Worm (Caenorhabditis elegans) whole organism, L1 larva: ENCODE results near the gene F59E12.1.
A peak's percentile ranks its signal among the peaks of the same experiment; 100 is the strongest.

ENCODE experiments used
- C16A3.4 ChIP-seq: fragments of 150-350 bp; optimal IDR thresholded peaks from 2 replicates; lab custom pipeline; 2014; ENCODE audit warnings: missing biosample characterization, missing genetic modification characterization
- F16B12.6 ChIP-seq: fragments of 150-350 bp; optimal IDR thresholded peaks from 2 replicates; lab custom pipeline; 2014; ENCODE audit warnings: missing biosample characterization, missing genetic modification characterization
- aha-1 ChIP-seq: fragments of 150-350 bp; optimal IDR thresholded peaks from 2 replicates; lab custom pipeline; 2014; ENCODE audit warnings: missing biosample characterization, missing genetic modification characterization
- alr-1 ChIP-seq: fragments of 200-800 bp; sonication (Bioruptor generic); optimal IDR thresholded peaks from 2 replicates; lab custom pipeline; 2018; ENCODE audit warnings: borderline replicate concordance, mild to moderate bottlenecking, missing genetic modification characterization, missing compliant biosample characterization
- ama-1 ChIP-seq: fragments of 150-350 bp; optimal IDR thresholded peaks from 2 replicates; lab custom pipeline; 2014
- ceh-63 ChIP-seq: fragments of 200-800 bp; sonication (Bioruptor generic); optimal IDR thresholded peaks from 2 replicates; lab custom pipeline; 2018; ENCODE audit warnings: mild to moderate bottlenecking, missing genetic modification characterization, missing compliant biosample characterization
- ceh-8 ChIP-seq: fragments of 200-800 bp; sonication (Bioruptor generic); optimal IDR thresholded peaks from 2 replicates; lab custom pipeline; 2018; ENCODE audit warnings: mild to moderate bottlenecking, missing genetic modification characterization, moderate library complexity, missing compliant biosample characterization
- ceh-90 ChIP-seq: sonication (generic microtip); optimal IDR thresholded peaks from 2 replicates; lab custom pipeline; 2016; ENCODE audit warnings: missing genetic modification characterization, missing compliant biosample characterization
- ces-1 ChIP-seq: fragments of 150-350 bp; optimal IDR thresholded peaks from 2 replicates; lab custom pipeline; 2014; ENCODE audit warnings: missing biosample characterization, missing genetic modification reagents, missing genetic modification characterization
- dpl-1 ChIP-seq, 3 experiments: fragments of 150-350 bp in 2 of 3; sonication (generic microtip) in 1 of 3; optimal IDR thresholded peaks; 2 replicates each; lab custom pipeline; 2014 to 2017; ENCODE audit warnings: missing biosample characterization in 3 of 3, missing genetic modification characterization in 3 of 3, missing genetic modification reagents in 3 of 3
- efl-1 ChIP-seq, 4 experiments: fragments of 150-350 bp; optimal IDR thresholded peaks in 3 of 4; peaks in 1 of 4; 1 replicate in 1 of 4; 2 replicates in 3 of 4; lab custom pipeline; 2014; ENCODE audit warnings: missing biosample characterization in 2 of 4, missing genetic modification characterization in 2 of 4, missing genetic modification reagents in 2 of 4
- egl-13 ChIP-seq: sonication (generic microtip); optimal IDR thresholded peaks from 2 replicates; lab custom pipeline; 2016; ENCODE audit warnings: missing genotype, missing genetic modification reagents, missing genetic modification characterization, missing compliant biosample characterization
- elt-2 ChIP-seq: sonication (generic microtip); optimal IDR thresholded peaks from 2 replicates; lab custom pipeline; 2016; ENCODE audit warnings: missing genetic modification characterization, mild to moderate bottlenecking, inconsistent platforms, missing compliant biosample characterization, missing genetic modification reagents
- ets-5 ChIP-seq: fragments of 200-800 bp; sonication (Bioruptor generic); IDR thresholded peaks from 2 replicates; pipeline ENCODE4 v1.3.6; 2022; ENCODE audit warnings: missing genetic modification characterization, missing compliant biosample characterization
- fkh-4 ChIP-seq: sonication (generic microtip); optimal IDR thresholded peaks from 2 replicates; lab custom pipeline; 2016; ENCODE audit warnings: missing compliant biosample characterization, missing genetic modification characterization, borderline replicate concordance
- hlh-4 ChIP-seq: sonication (generic microtip); optimal IDR thresholded peaks from 2 replicates; lab custom pipeline; 2016; ENCODE audit warnings: mild to moderate bottlenecking, missing genetic modification characterization, missing compliant biosample characterization
- isw-1 ChIP-seq: fragments of 200-800 bp; sonication (Bioruptor generic); IDR thresholded peaks from 2 replicates; pipeline ENCODE4 v1.3.6; 2022; ENCODE audit warnings: missing genetic modification characterization, missing compliant biosample characterization
- lin-14 ChIP-seq: fragments of 200-800 bp; sonication (Bioruptor generic); optimal IDR thresholded peaks from 2 replicates; lab custom pipeline; 2018; ENCODE audit warnings: mild to moderate bottlenecking, missing genetic modification characterization, moderate library complexity, missing compliant biosample characterization
- lin-15B ChIP-seq: fragments of 150-350 bp; sonication (generic microtip); optimal IDR thresholded peaks from 3 replicates; lab custom pipeline; 2014; ENCODE audit warnings: missing biosample characterization, missing genetic modification characterization
- lin-35 ChIP-seq, 2 experiments: fragments of 150-350 bp; optimal IDR thresholded peaks; 2 replicates each; lab custom pipeline; 2014; ENCODE audit warnings: missing biosample characterization in 2 of 2, missing genetic modification characterization in 2 of 2, missing genetic modification reagents in 2 of 2
- lir-3 ChIP-seq: sonication (generic microtip); optimal IDR thresholded peaks from 2 replicates; lab custom pipeline; 2016; ENCODE audit warnings: mild to moderate bottlenecking, missing genetic modification characterization, moderate library complexity, missing compliant biosample characterization; ENCODE audit not compliant: poor library complexity
- lsy-2 ChIP-seq, 2 experiments: fragments of 150-350 bp; optimal IDR thresholded peaks; 2 replicates each; lab custom pipeline; 2014; ENCODE audit warnings: missing biosample characterization in 2 of 2, missing genetic modification characterization in 2 of 2
- mef-2 ChIP-seq: fragments of 150-350 bp; optimal IDR thresholded peaks from 2 replicates; lab custom pipeline; 2014; ENCODE audit warnings: missing biosample characterization, missing genetic modification characterization
- mep-1 ChIP-seq: fragments of 150-350 bp; optimal IDR thresholded peaks from 2 replicates; lab custom pipeline; 2014; ENCODE audit warnings: missing biosample characterization, missing genetic modification characterization
- nhr-12 ChIP-seq: sonication (generic microtip); optimal IDR thresholded peaks from 2 replicates; lab custom pipeline; 2017; ENCODE audit warnings: missing biosample characterization, missing genetic modification characterization
- nhr-19 ChIP-seq: fragments of 200-800 bp; sonication (Bioruptor generic); conservative IDR thresholded peaks from 2 replicates; pipeline ENCODE4 v1.3.6; 2022; ENCODE audit warnings: missing genetic modification characterization, missing compliant biosample characterization
- nhr-71 ChIP-seq: sonication (generic microtip); optimal IDR thresholded peaks from 2 replicates; lab custom pipeline; 2016; ENCODE audit warnings: mild to moderate bottlenecking, missing genetic modification characterization, moderate library complexity, missing compliant biosample characterization
- nhr-76 ChIP-seq: sonication (generic microtip); optimal IDR thresholded peaks from 2 replicates; lab custom pipeline; 2017; ENCODE audit warnings: missing biosample characterization, missing genetic modification characterization
- nhr-77 ChIP-seq: fragments of 150-350 bp; optimal IDR thresholded peaks from 2 replicates; lab custom pipeline; 2014; ENCODE audit warnings: missing biosample characterization, missing genetic modification characterization
- nhr-84 ChIP-seq: sonication (generic microtip); optimal IDR thresholded peaks from 2 replicates; lab custom pipeline; 2017; ENCODE audit warnings: missing biosample characterization, missing genetic modification characterization
- nhr-85 ChIP-seq: sonication (generic microtip); peaks from one replicate; lab custom pipeline; 2016; ENCODE audit warnings: missing genetic modification characterization, inconsistent platforms, missing compliant biosample characterization
- pax-3 ChIP-seq: fragments of 200-800 bp; sonication (Bioruptor generic); optimal IDR thresholded peaks from 2 replicates; lab custom pipeline; 2018; ENCODE audit warnings: mild to moderate bottlenecking, missing genetic modification characterization, moderate library complexity, missing compliant biosample characterization
- rnt-1 ChIP-seq: sonication (generic microtip); optimal IDR thresholded peaks from 2 replicates; lab custom pipeline; 2016; ENCODE audit warnings: mild to moderate bottlenecking, missing genetic modification characterization, moderate library complexity, missing compliant biosample characterization
- snpc-4 ChIP-seq: fragments of 150-350 bp; optimal IDR thresholded peaks from 2 replicates; lab custom pipeline; 2014; ENCODE audit warnings: missing biosample characterization, missing genetic modification characterization
- snu-23 ChIP-seq: sonication (generic microtip); optimal IDR thresholded peaks from 2 replicates; lab custom pipeline; 2016; ENCODE audit warnings: missing genetic modification characterization, missing compliant biosample characterization
- tbx-2 ChIP-seq: sonication (generic microtip); optimal IDR thresholded peaks from 2 replicates; lab custom pipeline; 2016; ENCODE audit warnings: missing genetic modification characterization, missing compliant biosample characterization
- unc-30 ChIP-seq: sonication (generic microtip); optimal IDR thresholded peaks from 2 replicates; lab custom pipeline; 2017; ENCODE audit warnings: missing biosample characterization, missing genetic modification characterization
- unc-86 ChIP-seq: sonication (generic microtip); optimal IDR thresholded peaks from 2 replicates; lab custom pipeline; 2016; ENCODE audit warnings: missing genetic modification characterization, missing compliant biosample characterization
- unc-98 ChIP-seq: fragments of 200-800 bp; sonication (Bioruptor generic); IDR thresholded peaks from 2 replicates; pipeline ENCODE4 v1.3.6; 2022; ENCODE audit warnings: missing genetic modification characterization, missing compliant biosample characterization
- vab-15 ChIP-seq: sonication (generic microtip); optimal IDR thresholded peaks from 2 replicates; lab custom pipeline; 2017; ENCODE audit warnings: missing genotype, mild to moderate bottlenecking, missing genetic modification characterization, missing compliant biosample characterization
- xbp-1 ChIP-seq: sonication (generic microtip); optimal IDR thresholded peaks from 2 replicates; lab custom pipeline; 2016; ENCODE audit warnings: missing genetic modification characterization, missing compliant biosample characterization
- zag-1 ChIP-seq: fragments of 150-350 bp; optimal IDR thresholded peaks from 2 replicates; lab custom pipeline; 2014; ENCODE audit warnings: missing biosample characterization, missing genetic modification characterization
- zip-4 ChIP-seq: fragments of 200-800 bp; sonication (Bioruptor generic); optimal IDR thresholded peaks from 2 replicates; lab custom pipeline; 2018; ENCODE audit warnings: mild to moderate bottlenecking, missing genetic modification characterization, moderate library complexity, missing compliant biosample characterization
- ztf-11 ChIP-seq, 2 experiments: sonication (generic microtip); optimal IDR thresholded peaks; 2 replicates each; lab custom pipeline; 2016 to 2017; ENCODE audit warnings: missing genetic modification characterization in 2 of 2, missing biosample characterization in 1 of 2, missing compliant biosample characterization in 1 of 2
- ztf-4 ChIP-seq: fragments of 150-350 bp; optimal IDR thresholded peaks from 2 replicates; lab custom pipeline; 2014; ENCODE audit warnings: missing biosample characterization, missing genetic modification characterization

F59E12.1 gene

ce11 chrII:5691216-5691771 lies 37.0 kb downstream of the F59E12.1 start, which contains the start of the genes ndub-5 and eif-2D:
TSS of gene ndub-5 (minus strand) at chrII:5691353.
TSS of gene eif-2D (plus strand) at chrII:5691721.
- TF ChIP-seq zip-4 (GFP tag; lab: Kevin White, UChicago) (no peak), rnt-1 (tag; lab: Kevin White, UChicago) (no peak), F16B12.6 (tag; lab: Kevin White, UChicago) (no peak), aha-1 (no peak), lin-15B (tag; lab: Kevin White, UChicago) (no peak), unc-98 (GFP tag; lab: Robert Waterston, UW) (no peak), isw-1 (GFP tag; lab: Robert Waterston, UW) (no peak), mep-1 (tag; lab: Kevin White, UChicago) (no peak), ztf-11 (tag; optimal IDR thresholded peaks at IDR 0.05; lab: Kevin White, UChicago) (no peak), nhr-71 (tag; lab: Kevin White, UChicago) (peak; percentile 12), elt-2 (tag; lab: Kevin White, UChicago) (no peak), lin-14 (GFP tag; lab: Kevin White, UChicago) (peak; percentile 19), alr-1 (tag; lab: Kevin White, UChicago) (no peak), snpc-4 (tag; lab: Kevin White, UChicago) (no peak), ets-5 (GFP tag; lab: Robert Waterston, UW) (no peak), xbp-1 (tag; lab: Kevin White, UChicago) (no peak), nhr-84 (no peak), dpl-1 (GFP tag; optimal IDR thresholded peaks at IDR 0.05; lab: Kevin White, UChicago) (peak in 1 of 3 experiments; percentile 38), fkh-4 (tag; lab: Kevin White, UChicago) (no peak), efl-1 (optimal IDR thresholded peaks at IDR 0.05; lab: Kevin White, UChicago) (no peak), efl-1 (GFP tag; optimal IDR thresholded peaks at IDR 0.05 in 1 of 2; lab: Kevin White, UChicago) (peak in 1 of 2 experiments; percentile 79), C16A3.4 (no peak), ceh-90 (tag; lab: Kevin White, UChicago) (no peak), snu-23 (GFP tag; lab: Kevin White, UChicago) (no peak), nhr-85 (tag; lab: Kevin White, UChicago) (no peak), tbx-2 (no peak), nhr-76 (tag; lab: Kevin White, UChicago) (no peak), lin-35 (GFP tag; optimal IDR thresholded peaks at IDR 0.05; lab: Kevin White, UChicago) (peak in 1 of 2 experiments; percentile 25), pax-3 (no peak), lsy-2 (tag; optimal IDR thresholded peaks at IDR 0.05; lab: Kevin White, UChicago) (peak in 1 of 2 experiments; percentile 36)

DNA sequence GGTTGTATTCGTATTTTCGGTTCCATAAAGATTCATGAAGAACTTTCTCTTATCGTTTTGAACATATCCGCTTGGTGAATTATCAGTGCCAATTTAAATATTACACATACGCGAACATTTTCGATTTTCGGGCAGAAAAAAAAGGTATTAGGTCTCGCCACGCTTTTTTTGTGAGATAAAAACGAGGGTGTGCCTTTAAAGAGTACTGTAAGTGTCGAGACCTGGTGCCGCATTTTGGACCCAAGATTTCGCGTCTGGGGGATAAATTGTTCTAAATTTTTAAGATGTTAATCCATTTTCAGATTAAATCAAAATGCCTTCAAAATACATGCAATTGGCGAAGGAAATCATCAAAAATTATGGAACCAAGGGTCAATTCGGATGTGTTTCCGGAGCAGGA lies 39.6 kb downstream of the F59E12.1 start, which contains the start of gene C25H3.3:
TSS of gene C25H3.3 (plus strand) at position 301 of the 400 bp plus-strand sequence.
- TF ChIP-seq snu-23 (GFP tag; lab: Kevin White, UChicago) (no peak), efl-1 (optimal IDR thresholded peaks at IDR 0.05; lab: Kevin White, UChicago) (no peak), efl-1 (GFP tag; optimal IDR thresholded peaks at IDR 0.05 in 1 of 2; lab: Kevin White, UChicago) (peak in 1 of 2 experiments; percentile 61), egl-13 (no peak)
- TF ChIP-seq, all 84 proteins: peak for 1

- TF ChIP-seq zag-1 (tag; lab: Kevin White, UChicago) (no peak), ces-1 (no peak), mef-2 (tag; lab: Kevin White, UChicago) (no peak), nhr-19 (GFP tag; lab: Robert Waterston, UW) (no peak), nhr-12 (tag; lab: Kevin White, UChicago) (no peak), ama-1 (no peak), hlh-4 (tag; lab: Kevin White, UChicago) (no peak), ceh-8 (GFP tag; lab: Kevin White, UChicago) (no peak), egl-13 (no peak), unc-30 (tag; lab: Kevin White, UChicago) (no peak), ets-5 (GFP tag; lab: Robert Waterston, UW) (no peak), unc-86 (tag; lab: Kevin White, UChicago) (no peak), vab-15 (tag; lab: Kevin White, UChicago) (no peak), ztf-4 (tag; lab: Kevin White, UChicago) (no peak), lir-3 (no peak), rnt-1 (tag; lab: Kevin White, UChicago) (no peak), nhr-77 (tag; lab: Kevin White, UChicago) (no peak), ceh-63 (no peak), fkh-4 (tag; lab: Kevin White, UChicago) (no peak)
These were observed 40.5 kb downstream of the F59E12.1 start, which contains the start of gene C25H3.14 for ce11 chrII:5694798-5695197. TSS of gene C25H3.14 (plus strand) at chrII:5695098.
